Worm (Caenorhabditis elegans) whole organism, L4 larva: ENCODE measurements around the gene lir-1.

Experiments
- dmd-9 ChIP-seq: fragments of 200-800 bp; sonication (Bioruptor generic); IDR thresholded peaks from 2 replicates; pipeline ENCODE4 v1.3.6; 2022; ENCODE audit warnings: missing genetic modification reagents, missing genetic modification characterization, missing compliant biosample characterization
- lsy-2 ChIP-seq, 2 experiments: fragments of 150-350 bp in 1 of 2; sonication (generic microtip) in 1 of 2; optimal IDR thresholded peaks; 2 replicates each; lab custom pipeline; 2014 to 2017; ENCODE audit warnings: missing biosample characterization in 2 of 2, missing genetic modification characterization in 2 of 2

ce11 chrII:7694745-7695144, 22.9 kb downstream of the lir-1 start:
- TF ChIP-seq dmd-9 (GFP tag; lab: Robert Waterston, UW) (no peak), lsy-2 (tag; optimal IDR thresholded peaks at IDR 0.05; lab: Kevin White, UChicago) (no peak)
